Fruit fly (Drosophila melanogaster): ENCODE measurements around the gene Smn.

Gene Smn

dm6 chr3L:16609120-16609519, 27.8 kb upstream of the Smn start, which contains the start of gene CG4098 (continued):
- TF ChIP-seq exex (tag; optimal IDR thresholded peaks at IDR 0.05) (no peak), Dbx (GFP tag; IDR thresholded peaks at IDR 0.05) (peak; percentile 68; the same call in 2 of the 3 replicates), Mrtf (GFP tag; IDR thresholded peaks at IDR 0.05) (peak; percentile 58; the same call in 1 of the 3 replicates), CG32772 (GFP tag; IDR thresholded peaks at IDR 0.05) (0 out of 2 replicates have a peak, but pooled peaks have one; percentile 24), Scr (GFP tag; IDR thresholded peaks at IDR 0.05; ENCODE audit: partially characterized antibody) (no peak), zf30C (GFP tag; optimal IDR thresholded peaks at IDR 0.05) (no peak), CG3726 (GFP tag; IDR thresholded peaks at IDR 0.05) (0 out of 3 replicates have a peak, but pooled peaks have one; percentile 65), CG13123 (GFP tag; optimal IDR thresholded peaks at IDR 0.05) (peak; percentile 25), fd3F (GFP tag; optimal IDR thresholded peaks at IDR 0.05) (no peak), CG5180 (GFP tag; optimal IDR thresholded peaks at IDR 0.05) (no peak), CG17612 (GFP tag; IDR thresholded peaks at IDR 0.05) (peak; percentile 30; the same call in 1 of the 2 replicates), eyg (GFP tag; optimal IDR thresholded peaks at IDR 0.05) (peak; percentile 19), CG4707 (GFP tag; optimal IDR thresholded peaks at IDR 0.05) (no peak), CG7987 (GFP tag; optimal IDR thresholded peaks at IDR 0.05) (peak; percentile 29), lab (GFP tag; optimal IDR thresholded peaks at IDR 0.05) (peak; percentile 67), h (optimal IDR thresholded peaks at IDR 0.05) (no peak), CG10147 (GFP tag; optimal IDR thresholded peaks at IDR 0.05) (peak; percentile 13), crol (GFP tag; IDR thresholded peaks at IDR 0.05) (no peak), hth (optimal IDR thresholded peaks at IDR 0.05) (no peak), CG32767 (GFP tag; IDR thresholded peaks at IDR 0.05) (peak; percentile 52; the same call in 1 of the 2 replicates), Atf6 (GFP tag; IDR thresholded peaks at IDR 0.05) (peak; percentile 67), Side (GFP tag; optimal IDR thresholded peaks at IDR 0.05) (peak; percentile 12), stc (GFP tag; IDR thresholded peaks at IDR 0.05) (peak; percentile 38; the same call in 1 of the 2 replicates), CG18011 (GFP tag; optimal IDR thresholded peaks at IDR 0.05) (peak; percentile 8), CG2678 (tag; optimal IDR thresholded peaks at IDR 0.05) (peak; percentile 38), BEAF-32 (GFP tag; optimal IDR thresholded peaks at IDR 0.05) (peak; percentile 48), CG1529 (GFP tag; optimal IDR thresholded peaks at IDR 0.05) (no peak), sr (GFP tag; IDR thresholded peaks at IDR 0.05) (0 out of 3 replicates have a peak, but pooled peaks have one; percentile 27), ttk (GFP tag; IDR thresholded peaks at IDR 0.05) (peak; percentile 52; the same call in 1 of the 2 replicates), unc-4 (GFP tag; IDR thresholded peaks at IDR 0.05; ENCODE audit: partially characterized antibody) (no peak), CG8290 (GFP tag; optimal IDR thresholded peaks at IDR 0.05) (no peak), CG8290 (tag; optimal IDR thresholded peaks at IDR 0.05) (peak in 1 of 2 experiments; percentile 95), ssp (GFP tag; IDR thresholded peaks at IDR 0.05) (peak; percentile 46), gro (GFP tag; optimal IDR thresholded peaks at IDR 0.05) (peak; percentile 62), MESR4 (GFP tag; optimal IDR thresholded peaks at IDR 0.05) (peak; percentile 33), Chrac-16 (GFP tag; optimal IDR thresholded peaks at IDR 0.05) (peak; percentile 51), Dfd (GFP tag; optimal IDR thresholded peaks at IDR 0.05) (no peak), yki (optimal IDR thresholded peaks at IDR 0.05) (no peak), CG1792 (GFP tag; optimal IDR thresholded peaks at IDR 0.05) (peak; percentile 42), Hsf (GFP tag; optimal IDR thresholded peaks at IDR 0.05) (peak; percentile 52), unpg (GFP tag; optimal IDR thresholded peaks at IDR 0.05) (peak; percentile 49), rib (GFP tag; IDR thresholded peaks at IDR 0.05) (no peak), ci (GFP tag; IDR thresholded peaks at IDR 0.05) (peak; percentile 87; the same call in 2 of the 3 replicates), CG12659 (GFP tag; optimal IDR thresholded peaks at IDR 0.05) (peak; percentile 70), CG10274 (GFP tag; optimal IDR thresholded peaks at IDR 0.05) (no peak), CG16779 (GFP tag; IDR thresholded peaks at IDR 0.05) (peak; percentile 78), CG8765 (GFP tag; IDR thresholded peaks at IDR 0.05) (no peak), CG14441 (GFP tag; IDR thresholded peaks at IDR 0.05) (peak; percentile 69), HmgD (GFP tag; optimal IDR thresholded peaks at IDR 0.05) (peak; percentile 78), H2.0 (GFP tag; IDR thresholded peaks at IDR 0.05) (peak; percentile 77), tll (GFP tag; optimal IDR thresholded peaks at IDR 0.05) (no peak), usp (GFP tag; optimal IDR thresholded peaks at IDR 0.05) (no peak)

Measured in whole organism, embryonic.